Fruit fly (Drosophila melanogaster): ENCODE results near the gene CG42821.

Gene CG42821

DNA sequence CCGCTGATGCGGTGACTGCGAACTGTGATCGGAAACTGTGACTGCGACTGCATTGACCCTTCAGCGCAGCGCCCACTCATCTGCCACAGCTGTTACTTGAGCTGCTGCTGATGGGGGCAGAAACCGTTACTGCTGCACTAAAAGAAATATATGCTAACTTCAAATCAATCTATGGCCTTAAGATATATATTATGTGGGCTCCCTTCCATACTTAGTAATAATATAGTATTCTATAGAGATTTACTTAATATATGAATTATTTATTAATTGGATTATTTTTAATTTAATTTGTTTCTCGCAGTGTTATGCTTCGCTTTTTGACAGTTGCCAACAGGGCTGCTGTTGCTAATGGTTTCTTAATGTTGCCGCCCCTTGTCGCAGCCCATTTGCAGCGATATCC is 33.8 kb upstream of the CG42821 start:
- TF ChIP-seq phol (tag; optimal IDR thresholded peaks at IDR 0.05): peak; percentile 26
- TF ChIP-seq otp (GFP tag; IDR thresholded peaks at IDR 0.05): no peak
- peak; percentile 36 for TF ChIP-seq CG6689 (GFP tag; IDR thresholded peaks at IDR 0.05)
- no peak for TF ChIP-seq gsb (GFP tag; IDR thresholded peaks at IDR 0.05)
- TF ChIP-seq CG14441 (GFP tag; IDR thresholded peaks at IDR 0.05): peak; percentile 23; the same call in 1 of the 2 replicates
- TF ChIP-seq wor (GFP tag; IDR thresholded peaks at IDR 0.05): no peak
- peak; percentile 10 for TF ChIP-seq fd96Cb (tag; optimal IDR thresholded peaks at IDR 0.05)
- TF ChIP-seq pzg (GFP tag; optimal IDR thresholded peaks at IDR 0.05): no peak
- TF ChIP-seq NFAT (GFP tag; IDR thresholded peaks at IDR 0.05): no peak
- TF ChIP-seq Doc3 (GFP tag; IDR thresholded peaks at IDR 0.05; ENCODE audit: partially characterized antibody): no peak
- no peak for TF ChIP-seq dimm (GFP tag; IDR thresholded peaks at IDR 0.05)
- TF ChIP-seq Bgb (GFP tag; IDR thresholded peaks at IDR 0.05; ENCODE audit: partially characterized antibody): no peak
- TF ChIP-seq CG12769 (tag; optimal IDR thresholded peaks at IDR 0.05): no peak
- peak; percentile 44; the same call in 1 of the 3 replicates for TF ChIP-seq row (GFP tag; IDR thresholded peaks at IDR 0.05)
- no peak for TF ChIP-seq HmgZ (tag; optimal IDR thresholded peaks at IDR 0.05)
- TF ChIP-seq sob (GFP tag; IDR thresholded peaks at IDR 0.05): no peak
- peak; percentile 48 for TF ChIP-seq CG11504 (tag; optimal IDR thresholded peaks at IDR 0.05)
- no peak for TF ChIP-seq jumu (GFP tag; optimal IDR thresholded peaks at IDR 0.05)
- TF ChIP-seq CG9215 (GFP tag; IDR thresholded peaks at IDR 0.05): no peak
- no peak for TF ChIP-seq CG13894 (tag; optimal IDR thresholded peaks at IDR 0.05)
- TF ChIP-seq CkIIα-i1 (GFP tag; IDR thresholded peaks at IDR 0.05): no peak
- peak; percentile 34; the same call in 1 of the 2 replicates for TF ChIP-seq CG31441 (GFP tag; IDR thresholded peaks at IDR 0.05)
- no peak for TF ChIP-seq CG7987 (GFP tag; optimal IDR thresholded peaks at IDR 0.05)
- no peak for TF ChIP-seq NC2α (GFP tag; optimal IDR thresholded peaks at IDR 0.05)
- TF ChIP-seq bigmax (GFP tag; optimal IDR thresholded peaks at IDR 0.05): no peak
- no peak for TF ChIP-seq sim (GFP tag; IDR thresholded peaks at IDR 0.05)
- TF ChIP-seq CG2678 (tag; optimal IDR thresholded peaks at IDR 0.05): peak; percentile 4
- no peak for TF ChIP-seq CG14965 (GFP tag; optimal IDR thresholded peaks at IDR 0.05; ENCODE audit: borderline replicate concordance)
- TF ChIP-seq CG13775 (GFP tag; optimal IDR thresholded peaks at IDR 0.05): no peak
- TF ChIP-seq Gsc (GFP tag; IDR thresholded peaks at IDR 0.05): no peak
- TF ChIP-seq CG12942 (GFP tag; optimal IDR thresholded peaks at IDR 0.05): no peak
- no peak for TF ChIP-seq CG7556 (GFP tag; optimal IDR thresholded peaks at IDR 0.05)
- no peak for TF ChIP-seq Poxn (GFP tag; IDR thresholded peaks at IDR 0.05)
- no peak for TF ChIP-seq lola (GFP tag; optimal IDR thresholded peaks at IDR 0.05)
- TF ChIP-seq tgo (GFP tag; IDR thresholded peaks at IDR 0.05): peak; percentile 47; the same call in 1 of the 3 replicates
- TF ChIP-seq ro (GFP tag; IDR thresholded peaks at IDR 0.05): 0 out of 2 replicates have a peak, but pooled peaks have one; percentile 19
- no peak for TF ChIP-seq vvl (GFP tag; IDR thresholded peaks at IDR 0.05)
- TF ChIP-seq Mad (GFP tag; optimal IDR thresholded peaks at IDR 0.05): no peak
- TF ChIP-seq CG30403 (GFP tag; optimal IDR thresholded peaks at IDR 0.05): peak; percentile 32
- no peak for TF ChIP-seq CG32532 (GFP tag; IDR thresholded peaks at IDR 0.05)
- no peak for TF ChIP-seq sima (GFP tag; optimal IDR thresholded peaks at IDR 0.05)
- TF ChIP-seq Xrp1 (GFP tag; IDR thresholded peaks at IDR 0.05): peak; percentile 45
- TF ChIP-seq CG1832 (GFP tag; optimal IDR thresholded peaks at IDR 0.05): no peak
- TF ChIP-seq CG16815 (GFP tag; optimal IDR thresholded peaks at IDR 0.05): no peak
- no peak for TF ChIP-seq Myb (GFP tag; optimal IDR thresholded peaks at IDR 0.05)
- TF ChIP-seq CG17361 (GFP tag; IDR thresholded peaks at IDR 0.05): peak; percentile 43; the same call in 1 of the 3 replicates
- TF ChIP-seq dmrt99B (tag; optimal IDR thresholded peaks at IDR 0.05): peak; percentile 37
- peak; percentile 12 for TF ChIP-seq unpg (GFP tag; optimal IDR thresholded peaks at IDR 0.05)
- no peak for TF ChIP-seq zf30C (GFP tag; optimal IDR thresholded peaks at IDR 0.05)
- TF ChIP-seq CG18262 (tag; optimal IDR thresholded peaks at IDR 0.05): no peak
- no peak for TF ChIP-seq CG7372 (GFP tag; IDR thresholded peaks at IDR 0.05)
- no peak for TF ChIP-seq CG2116 (GFP tag; optimal IDR thresholded peaks at IDR 0.05)

Measured in whole organism, embryonic.